Worm (Caenorhabditis elegans) whole organism, L4/young adult: ENCODE measurements around the gene K10H10.10.

Experiments
- W03F9.2 ChIP-seq: fragments of 150-350 bp; optimal IDR thresholded peaks from 2 replicates; lab custom pipeline; 2014; ENCODE audit warnings: missing biosample characterization, missing genetic modification characterization
- dao-5 ChIP-seq: sonication (generic microtip); optimal IDR thresholded peaks from 2 replicates; lab custom pipeline; 2016; ENCODE audit warnings: missing genotype, missing genetic modification characterization, moderate library complexity, missing compliant biosample characterization
- him-1 ChIP-seq: sonication (generic microtip); optimal IDR thresholded peaks from 2 replicates; lab custom pipeline; 2016; ENCODE audit warnings: missing genotype, missing genetic modification reagents, missing genetic modification characterization, missing compliant biosample characterization

K10H10.10 gene

ce11 chrII:14507563-14507962, at the start of gene K10H10.10, which contains the start of gene K10H10.7:
K10H10.10 (plus strand) TSS chrII:14507766.
K10H10.7 (minus strand) TSS chrII:14507663.
- TF ChIP-seq dao-5 (tag; lab: Kevin White, UChicago) (no peak), him-1 (tag; lab: Kevin White, UChicago) (no peak), W03F9.2 (tag; lab: Kevin White, UChicago) (no peak)

DNA sequence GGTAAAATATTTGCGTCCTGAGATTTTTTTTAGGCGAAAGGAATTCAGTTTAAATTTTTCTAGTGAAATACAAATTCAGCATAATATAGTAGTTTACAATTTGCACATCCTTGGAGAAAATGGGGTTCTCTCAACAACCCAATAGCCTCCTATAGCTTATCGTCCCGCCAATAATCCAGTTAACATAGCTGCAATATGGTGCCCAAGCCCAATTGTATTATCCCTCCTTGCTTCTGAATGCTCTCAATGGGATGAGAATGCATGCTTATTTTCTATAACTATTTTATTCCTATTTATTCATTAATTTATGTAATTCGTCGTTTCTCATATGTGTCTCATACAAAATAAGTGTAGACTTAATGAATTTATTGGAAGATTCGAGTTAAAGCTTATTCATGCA, 37.5 kb upstream of the K10H10.10 start:
- TF ChIP-seq W03F9.2 (tag; lab: Kevin White, UChicago), result no peak
- TF ChIP-seq him-1 (tag; lab: Kevin White, UChicago), result no peak
- no peak for TF ChIP-seq dao-5 (tag; lab: Kevin White, UChicago)

DNA sequence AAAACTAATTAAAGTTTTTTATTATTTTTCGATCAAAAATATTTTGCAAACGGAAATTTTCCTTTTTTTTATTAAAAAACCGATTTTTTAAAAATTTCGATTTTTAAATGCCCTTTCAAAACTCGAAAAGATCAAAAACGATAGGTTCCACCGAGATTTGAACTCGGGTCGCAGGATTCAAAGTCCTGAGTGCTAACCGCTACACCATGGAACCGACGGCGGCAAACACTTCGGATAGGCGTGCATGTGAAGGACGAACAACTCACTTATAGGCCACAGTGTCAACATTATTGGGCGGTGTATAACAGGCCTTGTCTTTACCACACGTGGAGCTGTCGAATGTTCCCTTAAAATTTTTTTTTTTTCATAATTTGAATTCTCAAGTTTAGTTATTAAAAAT, 32.9 kb upstream of the K10H10.10 start:
- TF ChIP-seq him-1 (tag; lab: Kevin White, UChicago) (no peak), W03F9.2 (tag; lab: Kevin White, UChicago) (no peak), dao-5 (tag; lab: Kevin White, UChicago) (no peak)

ce11 chrII:14479583-14480245, 27.9 kb upstream of the K10H10.10 start, which contains the start of gene C13B4.1:
C13B4.1 (minus strand) TSS chrII:14479633.
- no peak for TF ChIP-seq W03F9.2 (tag; lab: Kevin White, UChicago)
- TF ChIP-seq him-1 (tag; lab: Kevin White, UChicago), result no peak
- no peak for TF ChIP-seq dao-5 (tag; lab: Kevin White, UChicago)

ce11 chrII:14480772-14481171, 26.8 kb upstream of the K10H10.10 start:
- TF ChIP-seq him-1 (tag; lab: Kevin White, UChicago) (no peak), W03F9.2 (tag; lab: Kevin White, UChicago) (no peak), dao-5 (tag; lab: Kevin White, UChicago) (no peak)

ce11 chrII:14483813-14484212, 23.8 kb upstream of the K10H10.10 start:
- TF ChIP-seq W03F9.2 (tag; lab: Kevin White, UChicago) (no peak), him-1 (tag; lab: Kevin White, UChicago) (no peak), dao-5 (tag; lab: Kevin White, UChicago) (no peak)

ce11 chrII:14488661-14489060, 18.9 kb upstream of the K10H10.10 start, which contains the start of gene usp-14:
usp-14 (minus strand) TSS chrII:14488688.
- TF ChIP-seq dao-5 (tag; lab: Kevin White, UChicago), result no peak
- TF ChIP-seq W03F9.2 (tag; lab: Kevin White, UChicago), result peak; percentile 59

ce11 chrII:14489407-14489806, 18.2 kb upstream of the K10H10.10 start, which contains the start of gene vnut-1:
vnut-1 (plus strand) TSS chrII:14489802.
- no peak for TF ChIP-seq dao-5 (tag; lab: Kevin White, UChicago)

ce11 chrII:14492592-14493196, 14.9 kb upstream of the K10H10.10 start:
- TF ChIP-seq dao-5 (tag; lab: Kevin White, UChicago) (no peak), him-1 (tag; lab: Kevin White, UChicago) (no peak), W03F9.2 (tag; lab: Kevin White, UChicago) (no peak)

DNA sequence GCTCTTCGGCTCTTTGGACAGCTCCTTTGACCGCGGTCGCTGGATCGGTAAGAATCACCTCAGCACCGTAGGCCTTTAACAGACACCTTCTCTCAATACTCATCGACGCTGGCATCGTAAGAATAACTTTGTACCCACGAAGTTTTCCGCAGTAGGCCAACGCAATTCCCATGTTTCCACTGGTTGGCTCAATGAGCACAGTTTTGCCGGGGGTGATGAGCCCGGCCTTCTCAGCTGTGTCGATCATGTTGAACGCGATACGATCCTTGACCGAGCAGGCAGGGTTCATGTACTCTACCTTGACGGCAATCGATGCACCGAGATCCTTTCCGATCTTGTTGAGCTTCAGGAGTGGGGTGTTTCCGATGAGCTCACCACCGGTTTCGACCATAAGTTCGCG, 13.6 kb upstream of the K10H10.10 start:
- TF ChIP-seq W03F9.2 (tag; lab: Kevin White, UChicago) (no peak), him-1 (tag; lab: Kevin White, UChicago) (no peak), dao-5 (tag; lab: Kevin White, UChicago) (no peak)

ce11 chrII:14494414-14494463, 13.3 kb upstream of the K10H10.10 start, which contains the start of gene cysl-2:
cysl-2 (minus strand) TSS chrII:14494451.
- TF ChIP-seq W03F9.2 (tag; lab: Kevin White, UChicago), result no peak
- no peak for TF ChIP-seq him-1 (tag; lab: Kevin White, UChicago)
- TF ChIP-seq dao-5 (tag; lab: Kevin White, UChicago), result no peak

- TF ChIP-seq W03F9.2 (tag; lab: Kevin White, UChicago), result no peak
- no peak for TF ChIP-seq dao-5 (tag; lab: Kevin White, UChicago)
- TF ChIP-seq him-1 (tag; lab: Kevin White, UChicago), result no peak
Observed at ce11 chrII:14494464-14494863, 13.1 kb upstream of the K10H10.10 start.

ce11 chrII:14495341-14495740, 12.2 kb upstream of the K10H10.10 start:
- no peak for TF ChIP-seq him-1 (tag; lab: Kevin White, UChicago)
- no peak for TF ChIP-seq W03F9.2 (tag; lab: Kevin White, UChicago)

- TF ChIP-seq dao-5 (tag; lab: Kevin White, UChicago) (peak; percentile 57), him-1 (tag; lab: Kevin White, UChicago) (peak; percentile 66), W03F9.2 (tag; lab: Kevin White, UChicago) (peak; percentile 21)
Observed at ce11 chrII:14496809-14497208, 10.8 kb upstream of the K10H10.10 start.
